Worm (Caenorhabditis elegans): ENCODE data around the gene gar-3.

- TF ChIP-seq fos-1 (tag; optimal IDR thresholded peaks at IDR 0.05) (no peak), lin-39 (tag; optimal IDR thresholded peaks at IDR 0.05) (no peak), blmp-1 (tag; optimal IDR thresholded peaks at IDR 0.05; ENCODE audit: insufficient read depth) (no peak), ztf-11 (tag; optimal IDR thresholded peaks at IDR 0.05) (no peak), mab-5 (tag; optimal IDR thresholded peaks at IDR 0.05) (no peak), skn-1 (tag; optimal IDR thresholded peaks at IDR 0.05) (no peak), egl-27 (tag; optimal IDR thresholded peaks at IDR 0.05) (no peak)
Observed at ce11 chrV:14559312-14559711, 20.2 kb downstream of the gar-3 start, which contains the start of gene srt-32.

Data from whole organism, L2 larva.